Worm (Caenorhabditis elegans): ENCODE results near the gene dap-3.

The dap-3 gene

DNA sequence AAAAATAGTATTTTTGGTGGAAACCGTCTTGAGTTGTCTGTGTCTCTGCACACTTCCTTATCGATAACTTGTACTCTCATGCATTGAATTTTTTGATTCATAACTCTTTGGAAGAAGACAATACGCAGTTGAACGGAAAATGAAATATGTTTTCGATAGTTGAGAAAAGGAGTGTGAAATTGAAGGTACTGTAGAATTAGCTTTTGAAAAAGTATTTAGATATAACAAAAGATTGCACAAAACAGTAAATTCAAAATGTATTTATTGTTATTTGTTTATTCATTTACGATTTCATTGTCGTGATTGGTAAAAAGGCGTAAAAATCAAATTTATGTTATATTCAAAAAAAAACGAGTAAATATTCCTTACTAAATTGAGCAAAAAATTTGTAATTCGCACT, 15.5 kb downstream of the dap-3 start, which contains the start of gene C14A4.7:
C14A4.7 (minus strand) TSS at position 101 of the 400 bp plus-strand sequence.
- TF ChIP-seq ztf-18 (tag; optimal IDR thresholded peaks at IDR 0.05) (no peak), pbrm-1 (GFP tag; IDR thresholded peaks at IDR 0.05) (no peak), B0261.1 (tag; optimal IDR thresholded peaks at IDR 0.05) (no peak), nhr-80 (tag; optimal IDR thresholded peaks at IDR 0.05) (peak; percentile 23), mel-28 (tag; optimal IDR thresholded peaks at IDR 0.05; ENCODE audit: borderline replicate concordance) (no peak), K11D2.4 (GFP tag; IDR thresholded peaks at IDR 0.05) (no peak), hlh-12 (tag; optimal IDR thresholded peaks at IDR 0.05) (no peak), lsl-1 (GFP tag; optimal IDR thresholded peaks at IDR 0.05) (no peak)

DNA sequence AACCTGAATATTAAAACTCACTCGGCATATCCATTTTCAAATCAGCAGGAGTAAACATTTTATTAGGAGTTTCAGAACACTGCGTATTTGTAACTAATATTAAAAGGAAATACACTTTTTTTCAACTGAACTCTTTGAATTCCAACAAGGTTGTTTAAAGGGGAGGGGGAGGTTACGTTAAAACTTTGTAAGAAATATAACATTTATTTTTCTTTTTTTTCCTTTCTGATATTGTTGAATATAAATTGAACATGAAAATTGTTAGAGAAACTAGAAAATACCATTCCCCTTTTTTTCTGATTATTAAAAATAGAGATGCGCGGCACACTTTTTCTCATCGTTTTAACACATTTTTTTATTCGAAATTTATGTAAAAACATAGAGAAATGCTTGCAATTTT, 17.1 kb downstream of the dap-3 start, which contains the start of gene C14A4.8:
C14A4.8 (minus strand) TSS at position 101 of the 400 bp plus-strand sequence.
- TF ChIP-seq tlf-1 (GFP tag; optimal IDR thresholded peaks at IDR 0.05) (no peak), efl-1 (GFP tag; optimal IDR thresholded peaks at IDR 0.05) (no peak), atf-7 (tag; optimal IDR thresholded peaks at IDR 0.05) (no peak), snpc-1.1 (tag; optimal IDR thresholded peaks at IDR 0.05; ENCODE audit: insufficient read depth) (no peak), ceh-79 (tag; optimal IDR thresholded peaks at IDR 0.05) (no peak), mel-28 (tag; optimal IDR thresholded peaks at IDR 0.05; ENCODE audit: borderline replicate concordance) (no peak), pbrm-1 (GFP tag; IDR thresholded peaks at IDR 0.05) (no peak), chd-7 (tag; optimal IDR thresholded peaks at IDR 0.05) (no peak), B0035.1 (tag; optimal IDR thresholded peaks at IDR 0.05) (no peak), hsf-1 (GFP tag; IDR thresholded peaks at IDR 0.05) (no peak), K11D2.4 (GFP tag; IDR thresholded peaks at IDR 0.05) (no peak), die-1 (tag; optimal IDR thresholded peaks at IDR 0.05) (no peak), mcd-1 (GFP tag; IDR thresholded peaks at IDR 0.05) (no peak)

DNA sequence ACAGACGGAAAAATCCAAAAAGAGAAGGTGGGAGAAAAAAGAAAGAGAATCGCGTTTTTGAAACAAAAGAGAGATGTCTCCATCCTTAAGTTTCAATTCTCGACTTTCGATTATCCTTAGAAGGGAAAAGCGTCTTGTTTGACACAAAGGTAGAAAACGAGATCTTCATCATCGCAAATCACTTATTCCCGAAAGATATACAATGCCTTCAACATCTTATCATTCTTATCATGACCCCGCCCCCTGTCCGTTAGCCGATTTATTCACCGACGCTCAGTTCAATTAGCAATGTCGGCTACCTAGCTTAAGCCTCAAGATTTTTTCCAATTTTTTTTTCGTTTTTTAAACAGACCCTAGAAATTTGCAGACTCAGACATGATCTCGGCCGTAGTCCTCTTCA, 18.0 kb downstream of the dap-3 start, which contains the start of gene C14A4.9:
C14A4.9 (plus strand) TSS at position 368 of the 400 bp plus-strand sequence.
- TF ChIP-seq nhr-27 (tag; optimal IDR thresholded peaks at IDR 0.05) (no peak), F22D6.2 (tag; optimal IDR thresholded peaks at IDR 0.05) (no peak)

DNA sequence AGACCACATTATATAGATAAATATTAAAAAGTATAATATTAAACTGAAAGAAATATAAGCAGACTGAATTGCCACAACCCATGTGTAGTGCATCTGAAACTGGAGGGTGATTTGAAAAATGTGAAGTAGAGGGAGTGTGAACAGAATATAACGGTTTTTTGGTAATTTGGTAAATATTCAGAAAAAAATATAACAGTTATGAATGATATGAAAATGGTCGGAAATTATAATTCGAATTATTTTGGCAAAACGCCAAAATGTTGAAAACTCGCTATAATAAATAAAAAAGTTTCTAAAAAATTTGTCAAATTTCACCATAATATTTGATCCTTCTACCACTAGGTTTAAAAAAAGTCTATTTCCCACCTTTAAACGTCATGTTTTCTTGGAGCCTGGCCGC, 21.3 kb downstream of the dap-3 start, which contains the start of gene srv-2:
srv-2 (minus strand) TSS at position 101 of the 400 bp plus-strand sequence.
- TF ChIP-seq rpc-1 (optimal IDR thresholded peaks at IDR 0.05) (no peak), rpc-1 (tag; optimal IDR thresholded peaks at IDR 0.05) (no peak), nhr-120 (GFP tag; IDR thresholded peaks at IDR 0.05) (no peak), ama-1 (optimal IDR thresholded peaks at IDR 0.05) (no peak), ama-1 (GFP tag; optimal IDR thresholded peaks at IDR 0.05) (no peak), sea-2 (GFP tag; IDR thresholded peaks at IDR 0.05) (no peak), aptf-2 (GFP tag; conservative IDR thresholded peaks at IDR 0.05) (no peak), ceh-100 (GFP tag; IDR thresholded peaks at IDR 0.05) (no peak), F37B4.10 (GFP tag; IDR thresholded peaks at IDR 0.05) (no peak), F55B11.4 (tag; optimal IDR thresholded peaks at IDR 0.05; ENCODE audit: borderline replicate concordance, insufficient read depth) (no peak), him-1 (tag; optimal IDR thresholded peaks at IDR 0.05) (no peak), F52B5.7 (tag; optimal IDR thresholded peaks at IDR 0.05) (no peak), nhr-179 (tag; optimal IDR thresholded peaks at IDR 0.05) (no peak), tbx-9 (tag; optimal IDR thresholded peaks at IDR 0.05; ENCODE audit: borderline replicate concordance) (no peak), F57A8.1 (GFP tag; optimal IDR thresholded peaks at IDR 0.05) (no peak), F22D6.2 (tag; optimal IDR thresholded peaks at IDR 0.05) (no peak), lin-26 (GFP tag; IDR thresholded peaks at IDR 0.05) (no peak), aptf-3 (GFP tag; IDR thresholded peaks at IDR 0.05) (no peak)
